Fruit fly (Drosophila melanogaster): ENCODE measurements around the gene Edc3.

The Edc3 gene

DNA sequence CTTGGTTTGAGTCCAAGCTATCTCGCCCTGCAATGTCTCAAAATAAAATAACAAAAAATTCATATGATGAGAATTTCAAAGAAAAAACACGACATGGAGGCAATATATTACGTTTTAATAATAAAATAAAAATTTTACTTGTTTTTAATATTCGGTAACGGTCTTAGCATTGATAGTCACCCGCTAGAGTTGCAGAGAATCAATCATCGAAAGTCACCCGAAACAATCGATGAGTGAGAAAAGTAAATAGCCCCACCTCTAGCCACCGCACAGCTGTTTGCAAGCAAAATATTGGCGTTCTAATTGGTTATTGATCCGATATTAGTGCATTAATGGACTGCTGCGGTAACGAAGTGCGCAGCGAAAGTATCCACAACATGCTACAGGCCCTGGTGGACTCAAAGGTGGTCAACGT lies 53.7 kb downstream of the Edc3 start, which contains the start of gene CG34250 (continued):
- peak; percentile 1 for TF ChIP-seq Sry-β (GFP tag; optimal IDR thresholded peaks at IDR 0.05)
- TF ChIP-seq CrebB (tag; optimal IDR thresholded peaks at IDR 0.05): no peak
- no peak for TF ChIP-seq sim (GFP tag; IDR thresholded peaks at IDR 0.05)
- TF ChIP-seq ab (GFP tag; optimal IDR thresholded peaks at IDR 0.05): no peak
- TF ChIP-seq knrl (GFP tag; IDR thresholded peaks at IDR 0.05; ENCODE audit: partially characterized antibody): peak; percentile 83
- TF ChIP-seq tap (tag; optimal IDR thresholded peaks at IDR 0.05): no peak
- peak; percentile 36 for TF ChIP-seq CG13424 (tag; optimal IDR thresholded peaks at IDR 0.05)
- TF ChIP-seq disco-r (GFP tag; optimal IDR thresholded peaks at IDR 0.05): no peak
- TF ChIP-seq dmrt99B (tag; optimal IDR thresholded peaks at IDR 0.05): no peak
- TF ChIP-seq da (GFP tag; optimal IDR thresholded peaks at IDR 0.05): no peak
- no peak for TF ChIP-seq Spps (tag; optimal IDR thresholded peaks at IDR 0.05)
- peak; percentile 39 for TF ChIP-seq CG18476 (GFP tag; optimal IDR thresholded peaks at IDR 0.05)
- TF ChIP-seq Sin3A (optimal IDR thresholded peaks at IDR 0.05): peak; percentile 75
- TF ChIP-seq z (GFP tag; IDR thresholded peaks at IDR 0.05): no peak
- TF ChIP-seq CG11695 (GFP tag; IDR thresholded peaks at IDR 0.05): no peak
- peak; percentile 76; the same call in 2 of the 3 replicates for TF ChIP-seq Doc3 (GFP tag; IDR thresholded peaks at IDR 0.05; ENCODE audit: partially characterized antibody)
- peak; percentile 59 for TF ChIP-seq HmgZ (tag; optimal IDR thresholded peaks at IDR 0.05)
- no peak for TF ChIP-seq prd (optimal IDR thresholded peaks at IDR 0.05)
- TF ChIP-seq prd (GFP tag; IDR thresholded peaks at IDR 0.05): no peak
- peak; percentile 22 for TF ChIP-seq lab (GFP tag; optimal IDR thresholded peaks at IDR 0.05)
- TF ChIP-seq Mrtf (GFP tag; IDR thresholded peaks at IDR 0.05): no peak
- peak; percentile 87 for TF ChIP-seq CG13287 (GFP tag; IDR thresholded peaks at IDR 0.05; ENCODE audit: partially characterized antibody)
- TF ChIP-seq CG4404 (GFP tag; IDR thresholded peaks at IDR 0.05): no peak
- TF ChIP-seq bsh (GFP tag; optimal IDR thresholded peaks at IDR 0.05): peak in 1 of 2 experiments; percentile 14
- no peak for TF ChIP-seq salm (tag; optimal IDR thresholded peaks at IDR 0.05)
- no peak for TF ChIP-seq Lpt (GFP tag; optimal IDR thresholded peaks at IDR 0.05)
- no peak for TF ChIP-seq ro (GFP tag; IDR thresholded peaks at IDR 0.05)
- TF ChIP-seq CG17186 (GFP tag; optimal IDR thresholded peaks at IDR 0.05): peak; percentile 14
- peak; percentile 31 for TF ChIP-seq caup (GFP tag; optimal IDR thresholded peaks at IDR 0.05; ENCODE audit: severe bottlenecking)
- peak; percentile 43 for TF ChIP-seq Dek (tag; optimal IDR thresholded peaks at IDR 0.05)
- TF ChIP-seq ato (GFP tag; IDR thresholded peaks at IDR 0.05; ENCODE audit: partially characterized antibody): peak; percentile 11; the same call in 1 of the 2 replicates
- TF ChIP-seq ERR (GFP tag; optimal IDR thresholded peaks at IDR 0.05): no peak
- no peak for TF ChIP-seq Eip74EF (GFP tag; optimal IDR thresholded peaks at IDR 0.05)
- no peak for TF ChIP-seq CG12219 (GFP tag; optimal IDR thresholded peaks at IDR 0.05)
- no peak for TF ChIP-seq Xrp1 (GFP tag; IDR thresholded peaks at IDR 0.05)
- TF ChIP-seq oc (tag; optimal IDR thresholded peaks at IDR 0.05): no peak
- no peak for TF ChIP-seq CG3726 (GFP tag; IDR thresholded peaks at IDR 0.05)
- TF ChIP-seq CG11560 (tag; IDR thresholded peaks at IDR 0.05): peak; percentile 55; the same call in 1 of the 3 replicates
- TF ChIP-seq nerfin-1 (tag; optimal IDR thresholded peaks at IDR 0.05): peak; percentile 25
- no peak for TF ChIP-seq D19B (GFP tag; optimal IDR thresholded peaks at IDR 0.05)
- peak; percentile 38 for TF ChIP-seq CG12104 (GFP tag; optimal IDR thresholded peaks at IDR 0.05)
- TF ChIP-seq Antp (GFP tag; optimal IDR thresholded peaks at IDR 0.05): no peak
- peak; percentile 8 for TF ChIP-seq scrt (GFP tag; optimal IDR thresholded peaks at IDR 0.05)
- TF ChIP-seq CG15269 (tag; optimal IDR thresholded peaks at IDR 0.05): peak; percentile 26
- no peak; the same call in 2 of the 3 replicates for TF ChIP-seq tgo (GFP tag; IDR thresholded peaks at IDR 0.05)
- no peak for TF ChIP-seq pho (GFP tag; optimal IDR thresholded peaks at IDR 0.05)
- TF ChIP-seq CG4424 (GFP tag; optimal IDR thresholded peaks at IDR 0.05): peak; percentile 52
- no peak for TF ChIP-seq CG31365 (tag; optimal IDR thresholded peaks at IDR 0.05)
- TF ChIP-seq shn (GFP tag; optimal IDR thresholded peaks at IDR 0.05): no peak
- TF ChIP-seq fd64A (GFP tag; optimal IDR thresholded peaks at IDR 0.05): no peak
- no peak for TF ChIP-seq klu (GFP tag; IDR thresholded peaks at IDR 0.05)
